Worm (Caenorhabditis elegans) whole organism, mixed stage, embryonic: ENCODE measurements around the gene Y41C4A.11.

Experiments
- ces-1 ChIP-seq: fragments of 150-350 bp; optimal IDR thresholded peaks from 2 replicates; lab custom pipeline; 2014; ENCODE audit warnings: missing biosample characterization, missing genetic modification reagents, missing genetic modification characterization
- elt-1 ChIP-seq: sonication (generic microtip); optimal IDR thresholded peaks from 2 replicates; lab custom pipeline; 2017; ENCODE audit warnings: missing genetic modification characterization, mild to moderate bottlenecking, missing compliant biosample characterization, antibody characterized with exemption, moderate library complexity, borderline replicate concordance; ENCODE audit not compliant: insufficient read depth
- elt-3 ChIP-seq: fragments of 150-350 bp; optimal IDR thresholded peaks from 2 replicates; lab custom pipeline; 2014; ENCODE audit warnings: missing biosample characterization, missing genetic modification characterization
- lin-13 ChIP-seq: fragments of 150-350 bp; optimal IDR thresholded peaks from 2 replicates; lab custom pipeline; 2014; ENCODE audit warnings: missing biosample characterization, missing genetic modification characterization
- lsy-2 ChIP-seq: fragments of 150-350 bp; optimal IDR thresholded peaks from 2 replicates; lab custom pipeline; 2014; ENCODE audit warnings: missing biosample characterization, missing genetic modification characterization
- nhr-237 ChIP-seq: fragments of 150-350 bp; optimal IDR thresholded peaks from 2 replicates; lab custom pipeline; 2014; ENCODE audit warnings: missing biosample characterization, missing genetic modification characterization
- nhr-76 ChIP-seq: sonication (generic microtip); optimal IDR thresholded peaks from 2 replicates; lab custom pipeline; 2017; ENCODE audit warnings: missing biosample characterization, missing genetic modification characterization
- unc-62 ChIP-seq: fragments of 150-350 bp; optimal IDR thresholded peaks from 2 replicates; lab custom pipeline; 2014; ENCODE audit warnings: missing biosample characterization, missing genetic modification reagents, missing genetic modification characterization

DNA sequence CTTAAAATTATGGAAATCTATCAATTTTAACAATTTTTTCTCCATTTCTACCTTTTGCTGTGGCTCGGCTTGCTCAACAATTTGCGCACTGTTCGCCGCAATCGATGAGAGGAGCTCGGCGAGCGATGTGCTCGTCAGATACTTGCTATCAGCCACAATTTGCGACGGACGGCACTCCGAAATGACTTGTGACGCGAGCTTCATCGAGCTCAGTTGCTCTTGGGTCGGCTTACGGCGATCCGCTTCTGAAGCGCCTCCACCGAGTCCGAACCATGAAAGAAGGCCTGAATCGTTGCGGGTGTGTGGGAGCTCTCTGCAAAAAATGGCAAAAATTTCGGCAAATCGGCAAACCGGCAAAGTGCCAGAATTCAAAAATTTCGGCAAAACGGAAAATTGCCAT lies 41.0 kb downstream of the Y41C4A.11 start:
- no peak for TF ChIP-seq nhr-76 (tag; lab: Kevin White, UChicago)
- TF ChIP-seq elt-1 (tag; lab: Kevin White, UChicago) = no peak
- TF ChIP-seq elt-3 = no peak
- no peak for TF ChIP-seq unc-62
- no peak for TF ChIP-seq lin-13
- TF ChIP-seq nhr-237 = no peak
- TF ChIP-seq ces-1 (GFP tag; lab: Kevin White, UChicago) = no peak
- no peak for TF ChIP-seq lsy-2 (tag; lab: Kevin White, UChicago)
